Fruit fly (Drosophila melanogaster) whole organism, adult: ENCODE results near the gene Targ2.

Experiments used
- CG11617 ChIP-seq: fragments of 200-800 bp; sonication (Bioruptor generic); optimal IDR thresholded peaks from 2 replicates; lab custom pipeline; 2017; ENCODE audit warnings: mild to moderate bottlenecking, missing biosample characterization, missing genetic modification reagents, missing genetic modification characterization
- CG12768 ChIP-seq: fragments of 200-800 bp; sonication (Bioruptor generic); optimal IDR thresholded peaks from 2 replicates; lab custom pipeline; 2017; ENCODE audit warnings: missing biosample characterization, missing genetic modification characterization, mild to moderate bottlenecking, moderate library complexity, missing genetic modification reagents
- CG14711 ChIP-seq: fragments of 200-800 bp; sonication (Bioruptor generic); optimal IDR thresholded peaks from 2 replicates; lab custom pipeline; 2018; ENCODE audit warnings: missing biosample characterization, mild to moderate bottlenecking, missing genetic modification characterization, moderate library complexity
- CG1620 ChIP-seq: fragments of 200-800 bp; sonication (Bioruptor generic); optimal IDR thresholded peaks from 2 replicates; lab custom pipeline; 2016; ENCODE audit warnings: missing biosample characterization, missing genetic modification characterization
- CG33017 ChIP-seq: fragments of 200-800 bp; sonication (Bioruptor generic); optimal IDR thresholded peaks from 2 replicates; lab custom pipeline; 2018; ENCODE audit warnings: missing biosample characterization, mild to moderate bottlenecking, missing genetic modification characterization, moderate library complexity
- CG5204 ChIP-seq: fragments of 200-800 bp; sonication (Bioruptor generic); optimal IDR thresholded peaks from 2 replicates; lab custom pipeline; 2016; ENCODE audit warnings: missing biosample characterization, missing genetic modification characterization
- CG7045 ChIP-seq: fragments of 200-800 bp; sonication (Bioruptor generic); optimal IDR thresholded peaks from 2 replicates; lab custom pipeline; 2017; ENCODE audit warnings: missing biosample characterization, mild to moderate bottlenecking, missing genetic modification characterization
- CG7101 ChIP-seq: fragments of 200-800 bp; sonication (Bioruptor generic); optimal IDR thresholded peaks from 2 replicates; lab custom pipeline; 2018; ENCODE audit warnings: missing biosample characterization, mild to moderate bottlenecking, missing genetic modification characterization, moderate library complexity
- Clk ChIP-seq: fragments of 200-800 bp; sonication (Bioruptor generic); optimal IDR thresholded peaks from 2 replicates; lab custom pipeline; 2017; ENCODE audit warnings: missing biosample characterization, missing genetic modification characterization
- Crg-1 ChIP-seq: fragments of 200-800 bp; sonication (Bioruptor generic); optimal IDR thresholded peaks from 2 replicates; lab custom pipeline; 2016; ENCODE audit warnings: missing biosample characterization, missing genetic modification characterization
- Hr96 ChIP-seq: fragments of 200-800 bp; sonication (Bioruptor generic); optimal IDR thresholded peaks from 2 replicates; lab custom pipeline; 2016; ENCODE audit warnings: missing biosample characterization, missing genetic modification characterization
- Mnt ChIP-seq: fragments of 200-800 bp; sonication (Bioruptor generic); optimal IDR thresholded peaks from 2 replicates; lab custom pipeline; 2016; ENCODE audit warnings: missing biosample characterization, mild to moderate bottlenecking, missing genetic modification characterization
- bab1 ChIP-seq: fragments of 200-800 bp; sonication (Bioruptor generic); optimal IDR thresholded peaks from 3 replicates; lab custom pipeline; 2019; ENCODE audit warnings: missing biosample characterization, mild to moderate bottlenecking, missing genetic modification characterization, moderate library complexity
- cic ChIP-seq: fragments of 200-800 bp; sonication (Bioruptor generic); optimal IDR thresholded peaks from 2 replicates; lab custom pipeline; 2017; ENCODE audit warnings: missing biosample characterization, mild to moderate bottlenecking, missing genetic modification characterization, moderate library complexity
- cnc ChIP-seq, 2 experiments: fragments of >200 bp; optimal IDR thresholded peaks; 2 replicates each; lab custom pipeline; 2017
- kay ChIP-seq: fragments of 200-800 bp; sonication (Bioruptor generic); peaks from one replicate; lab custom pipeline; 2016; ENCODE audit warnings: missing biosample characterization, missing genetic modification characterization, borderline replicate concordance
- ovo ChIP-seq: fragments of 200-800 bp; sonication (Bioruptor generic); optimal IDR thresholded peaks from 2 replicates; lab custom pipeline; 2016; ENCODE audit warnings: missing biosample characterization, missing genetic modification characterization
- pad ChIP-seq: fragments of 200-800 bp; sonication (Bioruptor generic); optimal IDR thresholded peaks from 3 replicates; lab custom pipeline; 2017; ENCODE audit warnings: missing biosample characterization, missing genetic modification characterization, mild to moderate bottlenecking, moderate library complexity, missing genetic modification reagents
- tj ChIP-seq: fragments of 200-800 bp; sonication (Bioruptor generic); optimal IDR thresholded peaks from 3 replicates; lab custom pipeline; 2017; ENCODE audit warnings: missing biosample characterization, mild to moderate bottlenecking, missing genetic modification characterization, moderate library complexity
- toe ChIP-seq: fragments of 200-800 bp; sonication (Bioruptor generic); optimal IDR thresholded peaks from 2 replicates; lab custom pipeline; 2016; ENCODE audit warnings: missing biosample characterization, missing genetic modification characterization

Targ2 gene

dm6 chr3L:21176276-21176934 is 26.6 kb downstream of the Targ2 start:
- no peak for TF ChIP-seq CG1620
- no peak for TF ChIP-seq CG12768
- TF ChIP-seq Crg-1 (GFP tag; lab: Kevin White, UChicago): no peak
- no peak for TF ChIP-seq CG5204 (GFP tag; lab: Kevin White, UChicago)
- no peak for TF ChIP-seq ovo (GFP tag; lab: Kevin White, UChicago)
- no peak for TF ChIP-seq toe (GFP tag; lab: Kevin White, UChicago)
- TF ChIP-seq CG7101: no peak
- TF ChIP-seq CG7045 (GFP tag; lab: Kevin White, UChicago): no peak
- TF ChIP-seq Mnt (GFP tag; lab: Kevin White, UChicago): no peak
- TF ChIP-seq CG33017 (tag; lab: Kevin White, UChicago): no peak
- no peak for TF ChIP-seq tj (GFP tag; lab: Kevin White, UChicago)
- TF ChIP-seq Clk (GFP tag; lab: Kevin White, UChicago): no peak
- TF ChIP-seq cic (GFP tag; lab: Kevin White, UChicago): no peak
- no peak for TF ChIP-seq pad
- no peak for TF ChIP-seq kay
- TF ChIP-seq bab1: no peak
- no peak for TF ChIP-seq cnc (optimal IDR thresholded peaks at IDR 0.05; lab: Kevin White, UChicago)
- no peak for TF ChIP-seq Hr96 (GFP tag; lab: Kevin White, UChicago)
- no peak for TF ChIP-seq CG11617 (GFP tag; lab: Kevin White, UChicago)

dm6 chr3L:21175531-21176271 is 27.3 kb downstream of the Targ2 start:
- TF ChIP-seq tj (GFP tag; lab: Kevin White, UChicago) (peak; percentile 36), cic (GFP tag; lab: Kevin White, UChicago) (no peak), CG7045 (GFP tag; lab: Kevin White, UChicago) (no peak), bab1 (peak; percentile 18), ovo (GFP tag; lab: Kevin White, UChicago) (peak; percentile 79), Mnt (GFP tag; lab: Kevin White, UChicago) (peak; percentile 37), CG14711 (tag; lab: Kevin White, UChicago) (no peak)

dm6 chr3L:21174962-21175361 is 28.1 kb downstream of the Targ2 start:
- TF ChIP-seq Hr96 (GFP tag; lab: Kevin White, UChicago) (no peak), Mnt (GFP tag; lab: Kevin White, UChicago) (no peak), cic (GFP tag; lab: Kevin White, UChicago) (peak; percentile 54), Clk (GFP tag; lab: Kevin White, UChicago) (no peak), toe (GFP tag; lab: Kevin White, UChicago) (no peak), Crg-1 (GFP tag; lab: Kevin White, UChicago) (no peak), tj (GFP tag; lab: Kevin White, UChicago) (peak; percentile 83), CG7101 (no peak)

dm6 chr3L:21172527-21173253 is 30.3 kb downstream of the Targ2 start, which contains the start of the genes chb and AsnS:
chb (plus strand) TSS chr3L:21172853.
AsnS (plus strand) TSS chr3L:21173118.
- peak; percentile 86 for TF ChIP-seq tj (GFP tag; lab: Kevin White, UChicago)
- TF ChIP-seq kay: peak; percentile 91
- no peak for TF ChIP-seq cnc (optimal IDR thresholded peaks at IDR 0.05; lab: Kevin White, UChicago)
- peak; percentile 94 for TF ChIP-seq cic (GFP tag; lab: Kevin White, UChicago)
- peak; percentile 93 for TF ChIP-seq bab1
- TF ChIP-seq CG14711 (tag; lab: Kevin White, UChicago): peak; percentile 90
- TF ChIP-seq CG5204 (GFP tag; lab: Kevin White, UChicago): no peak
- TF ChIP-seq toe (GFP tag; lab: Kevin White, UChicago): no peak
- no peak for TF ChIP-seq Crg-1 (GFP tag; lab: Kevin White, UChicago)
- peak; percentile 91 for TF ChIP-seq CG33017 (tag; lab: Kevin White, UChicago)
- TF ChIP-seq ovo (GFP tag; lab: Kevin White, UChicago): peak; percentile 69
- no peak for TF ChIP-seq pad
- peak; percentile 28 for TF ChIP-seq CG12768
- peak; percentile 42 for TF ChIP-seq CG11617 (GFP tag; lab: Kevin White, UChicago)
- peak; percentile 89 for TF ChIP-seq CG7101
- no peak for TF ChIP-seq CG1620
- no peak for TF ChIP-seq Clk (GFP tag; lab: Kevin White, UChicago)
- peak; percentile 92 for TF ChIP-seq Mnt (GFP tag; lab: Kevin White, UChicago)
- peak; percentile 43 for TF ChIP-seq CG7045 (GFP tag; lab: Kevin White, UChicago)
- no peak for TF ChIP-seq Hr96 (GFP tag; lab: Kevin White, UChicago)

dm6 chr3L:21171905-21172304 is 31.1 kb downstream of the Targ2 start, which contains the start of gene Ac78C:
Ac78C (minus strand) TSS chr3L:21171930.
- peak; percentile 67 for TF ChIP-seq ovo (GFP tag; lab: Kevin White, UChicago)
- peak; percentile 39 for TF ChIP-seq tj (GFP tag; lab: Kevin White, UChicago)
- TF ChIP-seq Mnt (GFP tag; lab: Kevin White, UChicago): peak; percentile 81
- peak; percentile 86 for TF ChIP-seq CG33017 (tag; lab: Kevin White, UChicago)
- peak; percentile 83 for TF ChIP-seq CG7101
- TF ChIP-seq Hr96 (GFP tag; lab: Kevin White, UChicago): peak; percentile 89
- peak; percentile 89 for TF ChIP-seq CG5204 (GFP tag; lab: Kevin White, UChicago)
- no peak for TF ChIP-seq kay
- peak; percentile 77 for TF ChIP-seq cic (GFP tag; lab: Kevin White, UChicago)
- TF ChIP-seq Crg-1 (GFP tag; lab: Kevin White, UChicago): peak; percentile 70
- peak; percentile 75 for TF ChIP-seq CG1620
- peak; percentile 69 for TF ChIP-seq Clk (GFP tag; lab: Kevin White, UChicago)
- TF ChIP-seq toe (GFP tag; lab: Kevin White, UChicago): peak; percentile 88
- peak; percentile 58 for TF ChIP-seq pad
- peak; percentile 95 for TF ChIP-seq CG12768
- TF ChIP-seq CG7045 (GFP tag; lab: Kevin White, UChicago): peak; percentile 88
- peak; percentile 53 for TF ChIP-seq CG11617 (GFP tag; lab: Kevin White, UChicago)
- TF ChIP-seq cnc (optimal IDR thresholded peaks at IDR 0.05; lab: Kevin White, UChicago): no peak
- TF ChIP-seq CG14711 (tag; lab: Kevin White, UChicago): peak; percentile 74
- TF ChIP-seq bab1: peak; percentile 75
